Fruit fly (Drosophila melanogaster): ENCODE results near the gene shps.

Gene shps

DNA sequence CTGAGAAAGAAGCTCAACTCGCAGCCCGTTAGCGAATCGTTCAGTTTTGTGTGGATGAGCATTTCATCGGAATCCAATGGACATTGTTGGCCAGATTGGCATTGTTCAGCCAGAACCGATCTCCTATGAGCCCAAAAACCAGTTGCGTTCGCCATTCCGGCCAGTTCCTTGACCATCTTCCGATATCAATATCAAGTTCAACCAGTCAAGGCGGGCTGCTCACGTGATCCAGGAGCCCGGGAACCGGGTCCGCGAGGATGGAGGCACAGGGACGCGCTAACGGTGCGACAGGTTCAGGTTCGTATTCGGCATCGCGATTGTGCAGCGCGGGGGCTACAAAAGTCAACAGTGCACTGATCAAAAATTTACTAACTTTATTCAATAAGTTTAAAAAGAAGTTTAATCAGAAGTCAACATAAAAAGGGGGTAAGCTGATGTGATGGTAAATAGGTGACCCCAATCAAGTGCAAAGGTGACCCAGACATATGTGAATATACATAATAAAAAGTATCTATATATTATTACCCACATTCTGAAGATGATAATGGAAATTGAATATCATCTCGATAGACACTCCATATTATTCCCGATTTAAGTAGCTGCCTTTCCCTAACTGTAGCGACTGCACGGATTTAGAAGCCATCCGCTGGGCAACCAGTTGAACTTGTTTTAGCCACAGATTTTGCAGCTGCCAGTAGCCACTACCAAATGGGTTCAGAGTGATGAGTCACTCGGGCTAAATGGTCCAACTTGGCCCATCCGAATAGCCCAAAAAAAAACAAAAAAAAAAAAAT, 12.4 kb upstream of the shps start:
- TF ChIP-seq tj (GFP tag; optimal IDR thresholded peaks at IDR 0.05) = peak; percentile 18
- TF ChIP-seq CG1620 (GFP tag; optimal IDR thresholded peaks at IDR 0.05) = no peak

DNA sequence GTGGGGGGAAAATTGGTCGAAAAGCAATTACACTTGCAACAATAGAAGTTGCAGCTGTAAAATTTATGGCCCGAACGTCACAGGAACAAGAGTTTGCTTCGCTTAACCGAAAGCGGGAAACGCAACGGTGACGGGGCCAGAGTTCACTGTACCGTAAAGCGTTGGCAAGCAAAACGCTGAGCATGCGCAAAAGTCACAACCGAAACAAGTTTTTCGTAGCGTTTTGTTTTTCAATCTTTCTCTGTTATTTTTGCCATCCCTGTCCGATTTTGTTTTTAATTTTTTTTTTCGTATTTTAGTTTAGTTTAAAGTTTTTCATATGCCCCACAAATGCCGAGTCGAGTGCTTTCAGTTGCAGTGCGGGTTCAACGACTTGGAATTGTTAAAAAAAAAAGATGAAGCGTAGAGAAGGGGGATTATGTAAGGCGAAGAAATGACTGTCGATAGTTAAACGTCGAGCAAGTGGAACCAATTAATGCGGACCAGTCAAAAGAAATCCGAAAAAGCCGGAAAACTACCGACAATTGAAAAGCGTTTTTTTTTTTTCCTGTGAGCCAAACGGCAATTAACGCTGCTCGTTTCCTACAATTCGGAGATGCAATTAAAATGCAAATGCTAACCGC, 11.7 kb upstream of the shps start:
- TF ChIP-seq Hr96 (GFP tag; optimal IDR thresholded peaks at IDR 0.05) = no peak
- no peak for TF ChIP-seq bab1 (GFP tag; optimal IDR thresholded peaks at IDR 0.05)
- TF ChIP-seq tj (GFP tag; optimal IDR thresholded peaks at IDR 0.05) = peak; percentile 94
- no peak for TF ChIP-seq CG1620 (GFP tag; optimal IDR thresholded peaks at IDR 0.05)
- no peak for TF ChIP-seq CG11617 (GFP tag; optimal IDR thresholded peaks at IDR 0.05)
- TF ChIP-seq CG7045 (GFP tag; optimal IDR thresholded peaks at IDR 0.05) = no peak
- no peak for TF ChIP-seq CG14711 (tag; optimal IDR thresholded peaks at IDR 0.05)
- TF ChIP-seq cnc (optimal IDR thresholded peaks at IDR 0.05) = no peak
- no peak for TF ChIP-seq cic (GFP tag; optimal IDR thresholded peaks at IDR 0.05)

DNA sequence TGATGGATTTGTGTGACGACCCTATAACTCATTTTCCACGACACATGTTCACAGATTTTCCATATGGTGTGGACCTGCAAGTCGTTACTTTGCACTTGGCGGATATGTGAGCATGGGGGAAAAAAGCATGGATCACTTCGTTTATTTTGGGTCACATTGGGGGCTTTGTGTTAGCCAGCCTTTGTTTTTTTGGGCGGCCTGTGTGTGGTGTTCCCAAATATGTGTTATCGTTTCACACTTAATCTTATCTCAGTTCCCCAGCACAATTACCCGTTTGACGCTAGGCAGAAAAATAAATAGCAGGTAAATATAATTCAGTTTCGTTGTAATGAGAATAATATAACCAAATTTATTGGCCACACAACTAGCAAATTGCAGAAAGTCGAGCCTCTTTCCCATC, 11.1 kb upstream of the shps start:
- no peak for TF ChIP-seq ovo (GFP tag; optimal IDR thresholded peaks at IDR 0.05)
- TF ChIP-seq CG14711 (tag; optimal IDR thresholded peaks at IDR 0.05) = no peak
- TF ChIP-seq pad (GFP tag; optimal IDR thresholded peaks at IDR 0.05) = no peak
- TF ChIP-seq toe (GFP tag; optimal IDR thresholded peaks at IDR 0.05) = no peak
- no peak for TF ChIP-seq bab1 (GFP tag; optimal IDR thresholded peaks at IDR 0.05)
- TF ChIP-seq CG11617 (GFP tag; optimal IDR thresholded peaks at IDR 0.05) = no peak
- TF ChIP-seq Mnt (GFP tag; optimal IDR thresholded peaks at IDR 0.05) = no peak
- no peak for TF ChIP-seq CG33017 (tag; optimal IDR thresholded peaks at IDR 0.05)
- no peak for TF ChIP-seq CG5204 (GFP tag; optimal IDR thresholded peaks at IDR 0.05)
- TF ChIP-seq cic (GFP tag; optimal IDR thresholded peaks at IDR 0.05) = no peak
- no peak for TF ChIP-seq tj (GFP tag; optimal IDR thresholded peaks at IDR 0.05)
- TF ChIP-seq CG12768 (GFP tag; optimal IDR thresholded peaks at IDR 0.05) = no peak

DNA sequence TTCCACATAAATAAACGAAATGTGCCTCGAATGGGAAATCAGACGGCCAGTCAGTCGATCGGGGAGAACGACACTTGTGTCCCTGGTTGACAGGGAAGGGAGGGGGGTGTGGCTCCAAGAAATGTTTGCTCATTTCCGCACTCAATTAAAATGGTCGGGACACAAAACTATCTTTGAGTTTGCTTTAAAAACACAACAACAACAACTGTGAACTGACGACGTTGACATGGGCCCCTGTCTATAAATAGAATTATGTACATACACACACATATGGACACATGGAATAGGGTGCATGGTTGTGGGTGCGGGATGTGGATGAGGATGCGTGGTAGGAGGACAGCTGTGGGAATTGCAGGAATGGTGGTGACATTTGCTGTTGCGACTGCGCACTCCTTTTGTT, 9.3 kb upstream of the shps start:
- TF ChIP-seq ovo (GFP tag; optimal IDR thresholded peaks at IDR 0.05) = no peak
- TF ChIP-seq CG7045 (GFP tag; optimal IDR thresholded peaks at IDR 0.05) = no peak
- TF ChIP-seq pad (GFP tag; optimal IDR thresholded peaks at IDR 0.05) = no peak
- TF ChIP-seq tj (GFP tag; optimal IDR thresholded peaks at IDR 0.05) = no peak
- TF ChIP-seq Crg-1 (GFP tag; optimal IDR thresholded peaks at IDR 0.05) = no peak
- no peak for TF ChIP-seq kay (GFP tag; ENCODE audit: borderline replicate concordance)
- no peak for TF ChIP-seq CG14711 (tag; optimal IDR thresholded peaks at IDR 0.05)
- no peak for TF ChIP-seq bab1 (GFP tag; optimal IDR thresholded peaks at IDR 0.05)
- TF ChIP-seq cic (GFP tag; optimal IDR thresholded peaks at IDR 0.05) = no peak
- no peak for TF ChIP-seq cnc (optimal IDR thresholded peaks at IDR 0.05)
- no peak for TF ChIP-seq CG12768 (GFP tag; optimal IDR thresholded peaks at IDR 0.05)
- TF ChIP-seq CG11617 (GFP tag; optimal IDR thresholded peaks at IDR 0.05) = no peak
- TF ChIP-seq Mnt (GFP tag; optimal IDR thresholded peaks at IDR 0.05) = no peak
- no peak for TF ChIP-seq CG5204 (GFP tag; optimal IDR thresholded peaks at IDR 0.05)
- TF ChIP-seq Hr96 (GFP tag; optimal IDR thresholded peaks at IDR 0.05) = no peak
- TF ChIP-seq toe (GFP tag; optimal IDR thresholded peaks at IDR 0.05) = no peak
- no peak for TF ChIP-seq Clk (GFP tag; optimal IDR thresholded peaks at IDR 0.05)

DNA sequence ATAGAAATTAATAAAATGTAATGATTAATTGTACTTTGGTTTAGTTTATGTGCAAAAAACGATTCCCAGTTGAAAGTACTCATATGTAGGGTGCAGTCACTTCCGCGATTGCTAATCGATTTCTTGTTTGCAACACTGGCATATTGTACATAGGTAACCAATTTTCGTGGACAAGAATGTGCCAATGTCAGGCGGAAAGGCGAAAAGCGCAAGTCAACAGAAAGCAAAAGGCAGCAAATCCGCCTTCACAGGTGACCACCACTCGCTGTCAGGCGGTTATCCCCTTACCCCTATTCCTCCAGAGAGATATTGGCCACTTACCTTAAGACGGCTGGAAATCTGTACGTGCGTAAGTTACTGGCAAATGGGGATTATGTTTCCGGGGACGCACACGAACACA, 8.8 kb upstream of the shps start:
- TF ChIP-seq cic (GFP tag; optimal IDR thresholded peaks at IDR 0.05) (no peak), tj (GFP tag; optimal IDR thresholded peaks at IDR 0.05) (peak; percentile 96)

DNA sequence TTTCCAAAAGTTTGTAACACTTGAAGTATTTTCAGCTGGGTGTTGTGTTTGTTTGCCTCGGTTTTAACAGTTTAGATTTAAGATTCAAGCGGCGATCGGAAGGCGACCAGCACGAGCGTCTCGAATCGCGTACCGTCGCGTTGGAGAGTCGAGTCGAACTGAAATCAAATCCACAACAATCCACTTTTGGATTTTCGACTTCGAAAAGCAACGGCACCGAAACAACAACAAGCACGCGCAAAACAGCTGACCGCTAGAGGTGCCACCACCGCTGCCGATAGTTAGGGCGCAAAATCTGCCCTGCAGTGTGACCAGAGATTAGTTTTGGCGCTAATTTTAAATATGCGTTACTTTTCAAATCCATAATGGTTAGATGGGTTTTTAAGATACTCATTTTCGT, 8.3 kb upstream of the shps start, which contains the start of gene jar:
TSS of gene jar (minus strand) at position 163 of the 400 bp plus-strand sequence.
- TF ChIP-seq CG7045 (GFP tag; optimal IDR thresholded peaks at IDR 0.05) (peak; percentile 13), CG11617 (GFP tag; optimal IDR thresholded peaks at IDR 0.05) (peak; percentile 16), CG5204 (GFP tag; optimal IDR thresholded peaks at IDR 0.05) (no peak), CG1620 (GFP tag; optimal IDR thresholded peaks at IDR 0.05) (peak; percentile 14), kay (GFP tag; ENCODE audit: borderline replicate concordance) (no peak), cnc (optimal IDR thresholded peaks at IDR 0.05) (no peak), pad (GFP tag; optimal IDR thresholded peaks at IDR 0.05) (peak; percentile 23), CG7101 (tag; optimal IDR thresholded peaks at IDR 0.05) (peak; percentile 43), Crg-1 (GFP tag; optimal IDR thresholded peaks at IDR 0.05) (no peak), cic (GFP tag; optimal IDR thresholded peaks at IDR 0.05) (peak; percentile 52), CG33017 (tag; optimal IDR thresholded peaks at IDR 0.05) (peak; percentile 17), Clk (GFP tag; optimal IDR thresholded peaks at IDR 0.05) (no peak), Mnt (GFP tag; optimal IDR thresholded peaks at IDR 0.05) (peak; percentile 71), ovo (GFP tag; optimal IDR thresholded peaks at IDR 0.05) (peak; percentile 95), Hr96 (GFP tag; optimal IDR thresholded peaks at IDR 0.05) (no peak), toe (GFP tag; optimal IDR thresholded peaks at IDR 0.05) (no peak), tj (GFP tag; optimal IDR thresholded peaks at IDR 0.05) (no peak), CG12768 (GFP tag; optimal IDR thresholded peaks at IDR 0.05) (peak; percentile 24), CG14711 (tag; optimal IDR thresholded peaks at IDR 0.05) (peak; percentile 77), bab1 (GFP tag; optimal IDR thresholded peaks at IDR 0.05) (peak; percentile 74)

All from whole organism, adult.